Fruit fly (Drosophila melanogaster): Measurements from ENCODE around the gene tbrd-1.

DNA sequence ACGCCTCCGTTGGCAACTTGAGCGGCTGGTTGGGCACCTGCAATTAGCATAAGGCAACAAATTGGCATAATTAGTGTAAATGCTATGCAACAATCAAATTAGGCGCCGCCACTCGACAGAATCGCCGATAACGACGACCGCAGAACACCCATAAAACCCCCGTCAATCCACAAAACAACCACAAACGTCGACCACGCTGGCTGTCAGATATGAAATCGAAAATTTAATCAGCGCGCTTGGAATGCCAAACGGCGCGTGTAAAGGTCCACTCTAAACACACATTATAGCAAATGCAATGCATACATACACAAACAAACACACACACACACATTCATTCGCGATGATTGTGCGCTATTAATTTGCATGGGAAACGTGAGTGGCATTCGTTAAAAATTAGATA is 10.1 kb upstream of the tbrd-1 start:
- TF ChIP-seq CG5204 (GFP tag; optimal IDR thresholded peaks at IDR 0.05) (no peak), CG14711 (tag; optimal IDR thresholded peaks at IDR 0.05) (no peak)

All from whole organism, adult.